Worm (Caenorhabditis elegans) whole organism, L2 larva: ENCODE data around the gene dgn-1.

Experiments used
- ama-1 ChIP-seq: fragments of 150-350 bp; optimal IDR thresholded peaks from 2 replicates; lab custom pipeline; 2018; ENCODE audit warnings: inconsistent platforms
- elt-3 ChIP-seq: sonication (generic microtip); optimal IDR thresholded peaks from 2 replicates; lab custom pipeline; 2017; ENCODE audit warnings: missing biosample characterization, missing genetic modification characterization
- nhr-77 ChIP-seq: fragments of 150-350 bp; optimal IDR thresholded peaks from 2 replicates; lab custom pipeline; 2014; ENCODE audit warnings: missing biosample characterization, missing genetic modification characterization

DNA sequence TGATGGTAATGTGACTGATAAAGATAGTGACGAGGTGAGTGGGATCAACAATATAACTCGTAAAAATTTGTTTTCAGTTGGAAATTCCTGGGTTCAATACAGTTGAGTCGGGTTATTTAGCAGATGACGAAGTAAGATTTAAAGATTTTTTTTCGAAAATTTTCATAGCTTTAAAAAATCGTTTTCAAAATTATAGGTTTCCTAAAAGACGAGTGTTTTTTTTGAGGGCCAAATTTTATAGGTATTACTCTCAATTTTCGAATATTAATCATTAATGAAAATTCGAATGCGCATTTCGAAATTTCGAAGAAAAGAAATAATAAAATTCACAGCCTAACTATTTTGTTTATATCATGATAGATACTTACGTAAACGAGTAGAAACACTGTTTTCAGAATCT lies 42.3 kb upstream of the dgn-1 start:
- TF ChIP-seq nhr-77 (tag; lab: Kevin White, UChicago): no peak
- TF ChIP-seq elt-3 (tag; lab: Kevin White, UChicago): no peak
- TF ChIP-seq ama-1 (lab: Kevin White, UChicago): no peak
